Worm (Caenorhabditis elegans): ENCODE results near the gene D1044.7.

D1044.7 gene

ce11 chrIII:5503669-5504068 is 4.9 kb downstream of the D1044.7 start:
- no peak for TF ChIP-seq alr-1 (tag; optimal IDR thresholded peaks at IDR 0.05)
- TF ChIP-seq nhr-6 (tag; optimal IDR thresholded peaks at IDR 0.05): no peak
- no peak for TF ChIP-seq sma-9 (GFP tag; optimal IDR thresholded peaks at IDR 0.05)
- TF ChIP-seq sma-9 (tag; optimal IDR thresholded peaks at IDR 0.05): no peak
- TF ChIP-seq nhr-77 (tag; optimal IDR thresholded peaks at IDR 0.05): no peak
- TF ChIP-seq sma-3 (GFP tag; optimal IDR thresholded peaks at IDR 0.05): no peak
- no peak for TF ChIP-seq peb-1 (tag; optimal IDR thresholded peaks at IDR 0.05)
- no peak for TF ChIP-seq sem-4 (tag; optimal IDR thresholded peaks at IDR 0.05)
- no peak for TF ChIP-seq mbf-1 (tag; optimal IDR thresholded peaks at IDR 0.05)

- TF ChIP-seq nhr-77 (tag; optimal IDR thresholded peaks at IDR 0.05): no peak
- peak; percentile 64 for TF ChIP-seq nhr-6 (tag; optimal IDR thresholded peaks at IDR 0.05)
- no peak for TF ChIP-seq snpc-4 (tag; optimal IDR thresholded peaks at IDR 0.05)
- TF ChIP-seq peb-1 (tag; optimal IDR thresholded peaks at IDR 0.05): no peak
- TF ChIP-seq egl-27 (tag; optimal IDR thresholded peaks at IDR 0.05): peak; percentile 8
- peak; percentile 9 for TF ChIP-seq lin-11 (tag; optimal IDR thresholded peaks at IDR 0.05)
- peak; percentile 92 for TF ChIP-seq nhr-25 (tag; optimal IDR thresholded peaks at IDR 0.05)
- peak; percentile 56 to 67 for TF ChIP-seq mdl-1 (tag; optimal IDR thresholded peaks at IDR 0.05)
- TF ChIP-seq ama-1 (optimal IDR thresholded peaks at IDR 0.05): peak; percentile 69
- peak; percentile 13 to 61 for TF ChIP-seq lsy-2 (tag; optimal IDR thresholded peaks at IDR 0.05)
- TF ChIP-seq elt-3 (tag; optimal IDR thresholded peaks at IDR 0.05): no peak
- peak; percentile 61 for TF ChIP-seq Y55F3AM.14 (GFP tag; optimal IDR thresholded peaks at IDR 0.05)
- TF ChIP-seq ztf-4 (tag; optimal IDR thresholded peaks at IDR 0.05): peak; percentile 26
- no peak for TF ChIP-seq skn-1 (tag; optimal IDR thresholded peaks at IDR 0.05)
- peak; percentile 62 for TF ChIP-seq fos-1 (tag; optimal IDR thresholded peaks at IDR 0.05)
- peak; percentile 16 for TF ChIP-seq nhr-10 (tag; optimal IDR thresholded peaks at IDR 0.05)
- peak; percentile 68 for TF ChIP-seq sma-3 (GFP tag; optimal IDR thresholded peaks at IDR 0.05)
- peak; percentile 33 for TF ChIP-seq zag-1 (tag; optimal IDR thresholded peaks at IDR 0.05)
- no peak for TF ChIP-seq lin-13 (GFP tag; optimal IDR thresholded peaks at IDR 0.05)
- no peak for TF ChIP-seq alr-1 (tag; optimal IDR thresholded peaks at IDR 0.05)
- no peak for TF ChIP-seq mbf-1 (tag; optimal IDR thresholded peaks at IDR 0.05)
- peak; percentile 74 for TF ChIP-seq C34F6.9 (tag; optimal IDR thresholded peaks at IDR 0.05)
- no peak for TF ChIP-seq ztf-11 (tag; optimal IDR thresholded peaks at IDR 0.05)
- no peak for TF ChIP-seq nhr-12 (tag; optimal IDR thresholded peaks at IDR 0.05)
- peak; percentile 74 for TF ChIP-seq nhr-21 (tag; optimal IDR thresholded peaks at IDR 0.05)
- TF ChIP-seq mab-5 (tag; optimal IDR thresholded peaks at IDR 0.05): no peak
- peak; percentile 35 for TF ChIP-seq F13H6.1 (tag; optimal IDR thresholded peaks at IDR 0.05)
- no peak for TF ChIP-seq R02D3.7 (tag; optimal IDR thresholded peaks at IDR 0.05)
- no peak for TF ChIP-seq aly-2 (tag; optimal IDR thresholded peaks at IDR 0.05)
- peak; percentile 68 for TF ChIP-seq sma-9 (GFP tag; optimal IDR thresholded peaks at IDR 0.05)
- TF ChIP-seq sma-9 (tag; optimal IDR thresholded peaks at IDR 0.05): no peak
- TF ChIP-seq dmd-4 (tag; optimal IDR thresholded peaks at IDR 0.05): no peak
- TF ChIP-seq crh-2 (tag; optimal IDR thresholded peaks at IDR 0.05): peak; percentile 95
- peak; percentile 94 for TF ChIP-seq nhr-129 (tag; optimal IDR thresholded peaks at IDR 0.05)
- TF ChIP-seq nhr-23 (tag; optimal IDR thresholded peaks at IDR 0.05): no peak
- TF ChIP-seq sem-4 (tag; optimal IDR thresholded peaks at IDR 0.05): peak; percentile 45
- peak; percentile 52 for TF ChIP-seq gmeb-1 (tag; optimal IDR thresholded peaks at IDR 0.05)
- TF ChIP-seq unc-55 (GFP tag; optimal IDR thresholded peaks at IDR 0.05): peak; percentile 68
- TF ChIP-seq ceh-82 (tag; optimal IDR thresholded peaks at IDR 0.05): no peak
- TF ChIP-seq blmp-1 (tag; optimal IDR thresholded peaks at IDR 0.05; ENCODE audit: insufficient read depth): peak; percentile 50
- TF ChIP-seq elt-1 (tag; optimal IDR thresholded peaks at IDR 0.05): peak; percentile 71
- no peak for TF ChIP-seq ZK546.5 (tag; optimal IDR thresholded peaks at IDR 0.05)
Observed at ce11 chrIII:5502915-5503575, 5.5 kb downstream of the D1044.7 start.
